Fruit fly (Drosophila melanogaster): ENCODE measurements around the gene Mipp1.

Gene Mipp1

dm6 chr3L:16563361-16563760, 9.8 kb downstream of the Mipp1 start (continued):
- TF ChIP-seq ranshi (GFP tag; IDR thresholded peaks at IDR 0.05) (no peak), zfh1 (GFP tag; IDR thresholded peaks at IDR 0.05) (0 out of 3 replicates have a peak, but pooled peaks have one; percentile 51), Dip3 (GFP tag; optimal IDR thresholded peaks at IDR 0.05) (no peak), CG8281 (tag; optimal IDR thresholded peaks at IDR 0.05) (no peak), MESR4 (GFP tag; optimal IDR thresholded peaks at IDR 0.05) (no peak), hb (GFP tag; IDR thresholded peaks at IDR 0.05; ENCODE audit: partially characterized antibody) (no peak), bowl (GFP tag; IDR thresholded peaks at IDR 0.05) (no peak), sr (GFP tag; IDR thresholded peaks at IDR 0.05) (no peak), CG31365 (tag; optimal IDR thresholded peaks at IDR 0.05) (no peak), ase (GFP tag; IDR thresholded peaks at IDR 0.05) (no peak), CG1024 (GFP tag; IDR thresholded peaks at IDR 0.05) (no peak), corto (GFP tag; optimal IDR thresholded peaks at IDR 0.05) (no peak), amos (GFP tag; IDR thresholded peaks at IDR 0.05; ENCODE audit: partially characterized antibody) (peak; percentile 54; the same call in 1 of the 2 replicates), CG6254 (GFP tag; optimal IDR thresholded peaks at IDR 0.05) (no peak), CG8089 (GFP tag; optimal IDR thresholded peaks at IDR 0.05) (no peak), wor (GFP tag; IDR thresholded peaks at IDR 0.05) (no peak), dati (GFP tag; IDR thresholded peaks at IDR 0.05) (no peak), Eip74EF (GFP tag; optimal IDR thresholded peaks at IDR 0.05) (no peak), crc (GFP tag; optimal IDR thresholded peaks at IDR 0.05) (no peak), inv (GFP tag; IDR thresholded peaks at IDR 0.05; ENCODE audit: partially characterized antibody) (no peak), CG3163 (GFP tag; optimal IDR thresholded peaks at IDR 0.05) (no peak), CG8944 (GFP tag; optimal IDR thresholded peaks at IDR 0.05) (no peak), CG7963 (GFP tag; IDR thresholded peaks at IDR 0.05; ENCODE audit: partially characterized antibody) (no peak), trem (tag; optimal IDR thresholded peaks at IDR 0.05) (no peak), CG15073 (GFP tag; optimal IDR thresholded peaks at IDR 0.05) (no peak), CG6813 (GFP tag; optimal IDR thresholded peaks at IDR 0.05) (no peak), CG8388 (GFP tag; optimal IDR thresholded peaks at IDR 0.05) (no peak), dysf (GFP tag; IDR thresholded peaks at IDR 0.05) (no peak), Nf-YC (tag; optimal IDR thresholded peaks at IDR 0.05) (no peak), CG3407 (GFP tag; optimal IDR thresholded peaks at IDR 0.05) (no peak), C15 (GFP tag; IDR thresholded peaks at IDR 0.05) (no peak), Adf1 (GFP tag; IDR thresholded peaks at IDR 0.05) (no peak), knrl (GFP tag; IDR thresholded peaks at IDR 0.05; ENCODE audit: partially characterized antibody) (peak; percentile 21; the same call in 1 of the 3 replicates), Trl (optimal IDR thresholded peaks at IDR 0.05) (no peak), Trl (GFP tag; optimal IDR thresholded peaks at IDR 0.05) (no peak), ind (GFP tag; optimal IDR thresholded peaks at IDR 0.05) (no peak), tgo (GFP tag; IDR thresholded peaks at IDR 0.05) (peak; percentile 29; the same call in 2 of the 3 replicates), CG18262 (tag; optimal IDR thresholded peaks at IDR 0.05) (no peak), CG6272 (GFP tag; IDR thresholded peaks at IDR 0.05) (no peak)

DNA sequence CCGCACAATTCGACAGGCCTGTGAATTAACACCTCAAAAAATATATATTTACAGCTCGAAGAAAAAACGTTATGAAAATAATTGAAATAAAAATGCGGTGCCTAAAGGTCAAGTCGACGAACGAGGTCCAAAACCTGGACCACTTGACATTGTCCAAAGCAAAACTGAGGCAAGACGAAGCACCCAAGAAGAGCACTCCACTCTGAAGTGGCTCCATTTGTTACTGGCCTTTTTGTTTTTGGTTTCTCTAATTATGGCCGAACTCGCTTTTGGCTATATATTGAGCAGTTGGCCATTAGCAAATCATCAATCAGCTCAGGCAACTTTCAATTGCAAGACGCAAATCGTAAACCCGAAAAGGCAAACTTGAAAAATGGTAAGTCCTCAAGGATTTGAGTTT, 16.6 kb downstream of the Mipp1 start, which contains the start of gene CG4229:
TSS of gene CG4229 (plus strand) at position 301 of the 400 bp plus-strand sequence.
- TF ChIP-seq wdn (GFP tag; IDR thresholded peaks at IDR 0.05) = no peak
- TF ChIP-seq sc (optimal IDR thresholded peaks at IDR 0.05) = no peak
- no peak for TF ChIP-seq sc (GFP tag; optimal IDR thresholded peaks at IDR 0.05)
- TF ChIP-seq CG10979 (tag; optimal IDR thresholded peaks at IDR 0.05) = no peak
- TF ChIP-seq Awh (GFP tag; IDR thresholded peaks at IDR 0.05) = no peak
- TF ChIP-seq CG6765 (GFP tag; optimal IDR thresholded peaks at IDR 0.05) = no peak
- no peak for TF ChIP-seq nom (GFP tag; optimal IDR thresholded peaks at IDR 0.05)
- no peak for TF ChIP-seq ci (GFP tag; IDR thresholded peaks at IDR 0.05)
- TF ChIP-seq gro (GFP tag; optimal IDR thresholded peaks at IDR 0.05) = no peak
- no peak for TF ChIP-seq ham (GFP tag; IDR thresholded peaks at IDR 0.05)
- no peak for TF ChIP-seq lilli (GFP tag; optimal IDR thresholded peaks at IDR 0.05)
- no peak for TF ChIP-seq nau (GFP tag; optimal IDR thresholded peaks at IDR 0.05)
- no peak for TF ChIP-seq CG5180 (GFP tag; optimal IDR thresholded peaks at IDR 0.05)
- TF ChIP-seq sna (GFP tag; IDR thresholded peaks at IDR 0.05; ENCODE audit: partially characterized antibody) = no peak
- no peak for TF ChIP-seq maf-S (GFP tag; optimal IDR thresholded peaks at IDR 0.05)
- no peak for TF ChIP-seq lbe (GFP tag; optimal IDR thresholded peaks at IDR 0.05)
